Worm (Caenorhabditis elegans) whole organism, L1 larva: ENCODE data around the gene gpr-2.

Experiments
- C16A3.4 ChIP-seq: fragments of 150-350 bp; optimal IDR thresholded peaks from 2 replicates; lab custom pipeline; 2014; ENCODE audit warnings: missing biosample characterization, missing genetic modification characterization
- C34B4.2 ChIP-seq: sonication (generic microtip); optimal IDR thresholded peaks from 2 replicates; lab custom pipeline; 2017; ENCODE audit warnings: mild to moderate bottlenecking, missing genetic modification characterization, missing compliant biosample characterization
- F16B12.6 ChIP-seq: fragments of 150-350 bp; optimal IDR thresholded peaks from 2 replicates; lab custom pipeline; 2014; ENCODE audit warnings: missing biosample characterization, missing genetic modification characterization
- aha-1 ChIP-seq: fragments of 150-350 bp; optimal IDR thresholded peaks from 2 replicates; lab custom pipeline; 2014; ENCODE audit warnings: missing biosample characterization, missing genetic modification characterization
- aly-2 ChIP-seq: fragments of 150-350 bp; optimal IDR thresholded peaks from 2 replicates; lab custom pipeline; 2014; ENCODE audit warnings: missing biosample characterization, missing genetic modification characterization
- blmp-1 ChIP-seq: fragments of 150-350 bp; optimal IDR thresholded peaks from 2 replicates; lab custom pipeline; 2014; ENCODE audit warnings: missing biosample characterization, missing genetic modification characterization
- ceh-63 ChIP-seq: fragments of 200-800 bp; sonication (Bioruptor generic); optimal IDR thresholded peaks from 2 replicates; lab custom pipeline; 2018; ENCODE audit warnings: mild to moderate bottlenecking, missing genetic modification characterization, missing compliant biosample characterization
- dpl-1 ChIP-seq, 3 experiments: fragments of 150-350 bp in 2 of 3; sonication (generic microtip) in 1 of 3; optimal IDR thresholded peaks; 2 replicates each; lab custom pipeline; 2014 to 2017; ENCODE audit warnings: missing biosample characterization in 3 of 3, missing genetic modification characterization in 3 of 3, missing genetic modification reagents in 3 of 3
- efl-1 ChIP-seq, 4 experiments: fragments of 150-350 bp; optimal IDR thresholded peaks in 3 of 4; peaks in 1 of 4; 1 replicate in 1 of 4; 2 replicates in 3 of 4; lab custom pipeline; 2014; ENCODE audit warnings: missing biosample characterization in 2 of 4, missing genetic modification characterization in 2 of 4, missing genetic modification reagents in 2 of 4
- egl-27 ChIP-seq, 2 experiments: fragments of 150-350 bp in 1 of 2; sonication (generic microtip); optimal IDR thresholded peaks; 3 replicates each; lab custom pipeline; 2017 to 2018; ENCODE audit warnings: missing biosample characterization in 2 of 2, missing genetic modification characterization in 2 of 2, missing genetic modification reagents in 2 of 2
- elt-3 ChIP-seq, 6 experiments: fragments of 150-350 bp in 1 of 6; sonication (generic microtip); optimal IDR thresholded peaks; 2 replicates each; lab custom pipeline; 2017 to 2018; ENCODE audit warnings: missing biosample characterization in 6 of 6, missing genetic modification characterization in 6 of 6, inconsistent platforms in 1 of 6
- ets-5 ChIP-seq: fragments of 200-800 bp; sonication (Bioruptor generic); IDR thresholded peaks from 2 replicates; pipeline ENCODE4 v1.3.6; 2022; ENCODE audit warnings: missing genetic modification characterization, missing compliant biosample characterization
- fkh-10 ChIP-seq: sonication (generic microtip); optimal IDR thresholded peaks from 2 replicates; lab custom pipeline; 2017; ENCODE audit warnings: missing biosample characterization, missing genetic modification reagents, missing genetic modification characterization
- fkh-4 ChIP-seq: sonication (generic microtip); optimal IDR thresholded peaks from 2 replicates; lab custom pipeline; 2016; ENCODE audit warnings: missing compliant biosample characterization, missing genetic modification characterization, borderline replicate concordance
- fkh-8 ChIP-seq: sonication (generic microtip); optimal IDR thresholded peaks from 2 replicates; lab custom pipeline; 2016; ENCODE audit warnings: mild to moderate bottlenecking, missing genetic modification characterization, missing compliant biosample characterization
- hlh-4 ChIP-seq: sonication (generic microtip); optimal IDR thresholded peaks from 2 replicates; lab custom pipeline; 2016; ENCODE audit warnings: mild to moderate bottlenecking, missing genetic modification characterization, missing compliant biosample characterization
- hpl-2 ChIP-seq: fragments of 150-350 bp; optimal IDR thresholded peaks from 2 replicates; lab custom pipeline; 2014; ENCODE audit warnings: missing biosample characterization, missing genetic modification reagents, missing genetic modification characterization
- irx-1 ChIP-seq: sonication (generic microtip); optimal IDR thresholded peaks from 2 replicates; lab custom pipeline; 2016; ENCODE audit warnings: missing genetic modification characterization, missing compliant biosample characterization
- lin-13 ChIP-seq: fragments of 150-350 bp; optimal IDR thresholded peaks from 2 replicates; lab custom pipeline; 2014; ENCODE audit warnings: missing biosample characterization, missing genetic modification reagents, missing genetic modification characterization
- lin-14 ChIP-seq: fragments of 200-800 bp; sonication (Bioruptor generic); optimal IDR thresholded peaks from 2 replicates; lab custom pipeline; 2018; ENCODE audit warnings: mild to moderate bottlenecking, missing genetic modification characterization, moderate library complexity, missing compliant biosample characterization
- mef-2 ChIP-seq: fragments of 150-350 bp; optimal IDR thresholded peaks from 2 replicates; lab custom pipeline; 2014; ENCODE audit warnings: missing biosample characterization, missing genetic modification characterization
- nhr-12 ChIP-seq: sonication (generic microtip); optimal IDR thresholded peaks from 2 replicates; lab custom pipeline; 2017; ENCODE audit warnings: missing biosample characterization, missing genetic modification characterization
- nhr-237 ChIP-seq: fragments of 150-350 bp; optimal IDR thresholded peaks from 2 replicates; lab custom pipeline; 2014; ENCODE audit warnings: missing biosample characterization, missing genetic modification characterization
- nhr-77 ChIP-seq: fragments of 150-350 bp; optimal IDR thresholded peaks from 2 replicates; lab custom pipeline; 2014; ENCODE audit warnings: missing biosample characterization, missing genetic modification characterization
- nhr-85 ChIP-seq: sonication (generic microtip); peaks from one replicate; lab custom pipeline; 2016; ENCODE audit warnings: missing genetic modification characterization, inconsistent platforms, missing compliant biosample characterization
- pax-3 ChIP-seq: fragments of 200-800 bp; sonication (Bioruptor generic); optimal IDR thresholded peaks from 2 replicates; lab custom pipeline; 2018; ENCODE audit warnings: mild to moderate bottlenecking, missing genetic modification characterization, moderate library complexity, missing compliant biosample characterization
- pqm-1 ChIP-seq: sonication (generic microtip); optimal IDR thresholded peaks from 3 replicates; lab custom pipeline; 2017; ENCODE audit warnings: missing biosample characterization, missing genetic modification characterization
- rnt-1 ChIP-seq: sonication (generic microtip); optimal IDR thresholded peaks from 2 replicates; lab custom pipeline; 2016; ENCODE audit warnings: mild to moderate bottlenecking, missing genetic modification characterization, moderate library complexity, missing compliant biosample characterization
- skn-1 ChIP-seq: fragments of 150-350 bp; optimal IDR thresholded peaks from 2 replicates; lab custom pipeline; 2014; ENCODE audit warnings: missing biosample characterization, missing genetic modification characterization
- snpc-4 ChIP-seq: fragments of 150-350 bp; optimal IDR thresholded peaks from 2 replicates; lab custom pipeline; 2014; ENCODE audit warnings: missing biosample characterization, missing genetic modification characterization
- sptf-1 ChIP-seq: fragments of 150-350 bp; optimal IDR thresholded peaks from 2 replicates; lab custom pipeline; 2014; ENCODE audit warnings: missing biosample characterization, missing genetic modification characterization
- swsn-7 ChIP-seq: sonication (generic microtip); optimal IDR thresholded peaks from 2 replicates; lab custom pipeline; 2016; ENCODE audit warnings: missing genetic modification characterization, missing compliant biosample characterization
- tbx-2 ChIP-seq: sonication (generic microtip); optimal IDR thresholded peaks from 2 replicates; lab custom pipeline; 2016; ENCODE audit warnings: missing genetic modification characterization, missing compliant biosample characterization
- tlp-1 ChIP-seq: fragments of 150-350 bp; optimal IDR thresholded peaks from 2 replicates; lab custom pipeline; 2014; ENCODE audit warnings: missing biosample characterization, missing genetic modification characterization
- unc-130 ChIP-seq: fragments of 150-350 bp; optimal IDR thresholded peaks from 2 replicates; lab custom pipeline; 2017; ENCODE audit warnings: missing biosample characterization, missing genetic modification characterization, inconsistent platforms
- unc-98 ChIP-seq: fragments of 200-800 bp; sonication (Bioruptor generic); IDR thresholded peaks from 2 replicates; pipeline ENCODE4 v1.3.6; 2022; ENCODE audit warnings: missing genetic modification characterization, missing compliant biosample characterization
- vab-15 ChIP-seq: sonication (generic microtip); optimal IDR thresholded peaks from 2 replicates; lab custom pipeline; 2017; ENCODE audit warnings: missing genotype, mild to moderate bottlenecking, missing genetic modification characterization, missing compliant biosample characterization
- zag-1 ChIP-seq: fragments of 150-350 bp; optimal IDR thresholded peaks from 2 replicates; lab custom pipeline; 2014; ENCODE audit warnings: missing biosample characterization, missing genetic modification characterization
- ztf-11 ChIP-seq, 2 experiments: sonication (generic microtip); optimal IDR thresholded peaks; 2 replicates each; lab custom pipeline; 2016 to 2017; ENCODE audit warnings: missing genetic modification characterization in 2 of 2, missing biosample characterization in 1 of 2, missing compliant biosample characterization in 1 of 2

The gpr-2 gene

ce11 chrIII:9385543-9385942 lies 7.4 kb downstream of the gpr-2 start, which contains the start of gene C38C10.3:
Gene C38C10.3, minus strand, starts transcription at chrIII:9385643.
- TF ChIP-seq nhr-237 (no peak), egl-27 (tag; optimal IDR thresholded peaks at IDR 0.05; lab: Kevin White, UChicago) (no peak), nhr-77 (tag; lab: Kevin White, UChicago) (no peak), zag-1 (tag; lab: Kevin White, UChicago) (no peak), pqm-1 (no peak), lin-14 (GFP tag; lab: Kevin White, UChicago) (no peak), tlp-1 (tag; lab: Kevin White, UChicago) (no peak), pax-3 (no peak)

ce11 chrIII:9383496-9383895 lies 9.5 kb downstream of the gpr-2 start, which contains the start of gene tkr-1:
Gene tkr-1, plus strand, starts transcription at chrIII:9383796.
- no peak for TF ChIP-seq lin-13 (GFP tag; lab: Kevin White, UChicago)
- no peak for TF ChIP-seq nhr-77 (tag; lab: Kevin White, UChicago)
- no peak for TF ChIP-seq aha-1 (tag; lab: Kevin White, UChicago)
- no peak for TF ChIP-seq egl-27 (tag; optimal IDR thresholded peaks at IDR 0.05; lab: Kevin White, UChicago)
- no peak for TF ChIP-seq irx-1 (tag; lab: Kevin White, UChicago)
- no peak for TF ChIP-seq unc-130 (tag; lab: Kevin White, UChicago)
- no peak for TF ChIP-seq skn-1
- TF ChIP-seq vab-15 = no peak
- no peak for TF ChIP-seq pax-3
- TF ChIP-seq hlh-4 (tag; lab: Kevin White, UChicago) = no peak
- TF ChIP-seq ceh-63 (GFP tag; lab: Kevin White, UChicago) = no peak
- no peak for TF ChIP-seq mef-2 (tag; lab: Kevin White, UChicago)
- no peak for TF ChIP-seq elt-3 (tag; optimal IDR thresholded peaks at IDR 0.05; lab: Kevin White, UChicago)
- no peak for TF ChIP-seq zag-1 (tag; lab: Kevin White, UChicago)

ce11 chrIII:9376701-9377100 lies 16.3 kb downstream of the gpr-2 start:
- no peak for TF ChIP-seq sptf-1 (tag; lab: Kevin White, UChicago)
- TF ChIP-seq ztf-11 (tag; optimal IDR thresholded peaks at IDR 0.05; lab: Kevin White, UChicago) = no peak
- TF ChIP-seq blmp-1 (tag; lab: Kevin White, UChicago) = no peak
- TF ChIP-seq efl-1 (optimal IDR thresholded peaks at IDR 0.05; lab: Kevin White, UChicago) = no peak
- TF ChIP-seq efl-1 (GFP tag; optimal IDR thresholded peaks at IDR 0.05 in 1 of 2; lab: Kevin White, UChicago) = no peak

- TF ChIP-seq rnt-1 (tag; lab: Kevin White, UChicago) = no peak
- TF ChIP-seq zag-1 (tag; lab: Kevin White, UChicago) = no peak
- no peak for TF ChIP-seq C16A3.4 (tag; lab: Kevin White, UChicago)
- no peak for TF ChIP-seq tbx-2 (tag; lab: Kevin White, UChicago)
- no peak for TF ChIP-seq efl-1 (optimal IDR thresholded peaks at IDR 0.05; lab: Kevin White, UChicago)
- peak in 1 of 2 experiments; percentile 25 for TF ChIP-seq efl-1 (GFP tag; optimal IDR thresholded peaks at IDR 0.05 in 1 of 2; lab: Kevin White, UChicago)
- no peak for TF ChIP-seq blmp-1 (tag; lab: Kevin White, UChicago)
- TF ChIP-seq snpc-4 = no peak
- TF ChIP-seq nhr-85 (tag; lab: Kevin White, UChicago) = no peak
- TF ChIP-seq mef-2 (tag; lab: Kevin White, UChicago) = no peak
- peak; percentile 39 for TF ChIP-seq fkh-10 (GFP tag; lab: Kevin White, UChicago)
- no peak for TF ChIP-seq fkh-8 (tag; lab: Kevin White, UChicago)
- no peak for TF ChIP-seq swsn-7 (tag; lab: Kevin White, UChicago)
- TF ChIP-seq lin-14 (GFP tag; lab: Kevin White, UChicago) = peak; percentile 13
- no peak for TF ChIP-seq lin-13 (GFP tag; lab: Kevin White, UChicago)
- TF ChIP-seq, all 84 proteins: peak for 3
These were observed 19.2 kb downstream of the gpr-2 start for ce11 chrIII:9373779-9374178.

- TF ChIP-seq dpl-1 (GFP tag; optimal IDR thresholded peaks at IDR 0.05; lab: Kevin White, UChicago) (no peak), aly-2 (tag; lab: Kevin White, UChicago) (no peak), unc-98 (GFP tag; lab: Robert Waterston, UW) (no peak), fkh-4 (tag; lab: Kevin White, UChicago) (no peak), pqm-1 (no peak), rnt-1 (tag; lab: Kevin White, UChicago) (no peak), nhr-12 (tag; lab: Kevin White, UChicago) (no peak), egl-27 (tag; optimal IDR thresholded peaks at IDR 0.05; lab: Kevin White, UChicago) (no peak), ets-5 (GFP tag; lab: Robert Waterston, UW) (no peak), C34B4.2 (tag; lab: Kevin White, UChicago) (no peak), hpl-2 (GFP tag; lab: Kevin White, UChicago) (no peak), efl-1 (optimal IDR thresholded peaks at IDR 0.05; lab: Kevin White, UChicago) (no peak), efl-1 (GFP tag; optimal IDR thresholded peaks at IDR 0.05 in 1 of 2; lab: Kevin White, UChicago) (no peak), F16B12.6 (tag; lab: Kevin White, UChicago) (no peak)
These were observed 26.0 kb downstream of the gpr-2 start, which contains the start of gene crn-6 for ce11 chrIII:9366971-9367370. Gene crn-6, plus strand, starts transcription at chrIII:9367271.
